Worm (Caenorhabditis elegans) whole organism, L1 larva: ENCODE measurements around the gene srw-31.

Experiments used
- C16A3.4 ChIP-seq: fragments of 150-350 bp; optimal IDR thresholded peaks from 2 replicates; lab custom pipeline; 2014; ENCODE audit warnings: missing biosample characterization, missing genetic modification characterization
- F16B12.6 ChIP-seq: fragments of 150-350 bp; optimal IDR thresholded peaks from 2 replicates; lab custom pipeline; 2014; ENCODE audit warnings: missing biosample characterization, missing genetic modification characterization
- Y116A8C.19 ChIP-seq: sonication (generic microtip); optimal IDR thresholded peaks from 2 replicates; lab custom pipeline; 2016; ENCODE audit warnings: missing compliant biosample characterization, missing genetic modification characterization, borderline replicate concordance
- blmp-1 ChIP-seq: fragments of 150-350 bp; optimal IDR thresholded peaks from 2 replicates; lab custom pipeline; 2014; ENCODE audit warnings: missing biosample characterization, missing genetic modification characterization
- ceh-82 ChIP-seq, 3 experiments: fragments of 150-350 bp in 1 of 3; sonication (generic microtip) in 2 of 3; optimal IDR thresholded peaks; 2 replicates each; lab custom pipeline; 2014 to 2017; ENCODE audit warnings: missing biosample characterization in 3 of 3, missing genetic modification characterization in 3 of 3
- dsc-1 ChIP-seq: sonication (generic microtip); optimal IDR thresholded peaks from 2 replicates; lab custom pipeline; 2016; ENCODE audit warnings: mild to moderate bottlenecking, missing genetic modification characterization, missing compliant biosample characterization
- egl-13 ChIP-seq: sonication (generic microtip); optimal IDR thresholded peaks from 2 replicates; lab custom pipeline; 2016; ENCODE audit warnings: missing genotype, missing genetic modification reagents, missing genetic modification characterization, missing compliant biosample characterization
- egl-27 ChIP-seq, 2 experiments: fragments of 150-350 bp in 1 of 2; sonication (generic microtip); optimal IDR thresholded peaks; 3 replicates each; lab custom pipeline; 2017 to 2018; ENCODE audit warnings: missing biosample characterization in 2 of 2, missing genetic modification characterization in 2 of 2, missing genetic modification reagents in 2 of 2
- elt-3 ChIP-seq, 6 experiments: fragments of 150-350 bp in 1 of 6; sonication (generic microtip); optimal IDR thresholded peaks; 2 replicates each; lab custom pipeline; 2017 to 2018; ENCODE audit warnings: missing biosample characterization in 6 of 6, missing genetic modification characterization in 6 of 6, inconsistent platforms in 1 of 6
- fkh-10 ChIP-seq: sonication (generic microtip); optimal IDR thresholded peaks from 2 replicates; lab custom pipeline; 2017; ENCODE audit warnings: missing biosample characterization, missing genetic modification reagents, missing genetic modification characterization
- hpl-2 ChIP-seq: fragments of 150-350 bp; optimal IDR thresholded peaks from 2 replicates; lab custom pipeline; 2014; ENCODE audit warnings: missing biosample characterization, missing genetic modification reagents, missing genetic modification characterization
- lin-13 ChIP-seq: fragments of 150-350 bp; optimal IDR thresholded peaks from 2 replicates; lab custom pipeline; 2014; ENCODE audit warnings: missing biosample characterization, missing genetic modification reagents, missing genetic modification characterization
- lin-35 ChIP-seq, 2 experiments: fragments of 150-350 bp; optimal IDR thresholded peaks; 2 replicates each; lab custom pipeline; 2014; ENCODE audit warnings: missing biosample characterization in 2 of 2, missing genetic modification characterization in 2 of 2, missing genetic modification reagents in 2 of 2
- lsy-2 ChIP-seq, 2 experiments: fragments of 150-350 bp; optimal IDR thresholded peaks; 2 replicates each; lab custom pipeline; 2014; ENCODE audit warnings: missing biosample characterization in 2 of 2, missing genetic modification characterization in 2 of 2
- mab-9 ChIP-seq: fragments of 200-800 bp; sonication (Bioruptor generic); IDR thresholded peaks from 2 replicates; pipeline ENCODE4 v1.3.6; 2022; ENCODE audit warnings: missing genetic modification reagents, missing genetic modification characterization, missing compliant biosample characterization
- mep-1 ChIP-seq: fragments of 150-350 bp; optimal IDR thresholded peaks from 2 replicates; lab custom pipeline; 2014; ENCODE audit warnings: missing biosample characterization, missing genetic modification characterization
- nhr-11 ChIP-seq: fragments of 150-350 bp; optimal IDR thresholded peaks from 2 replicates; lab custom pipeline; 2014; ENCODE audit warnings: missing biosample characterization, missing genetic modification characterization
- nhr-19 ChIP-seq: fragments of 200-800 bp; sonication (Bioruptor generic); conservative IDR thresholded peaks from 2 replicates; pipeline ENCODE4 v1.3.6; 2022; ENCODE audit warnings: missing genetic modification characterization, missing compliant biosample characterization
- nhr-237 ChIP-seq: fragments of 150-350 bp; optimal IDR thresholded peaks from 2 replicates; lab custom pipeline; 2014; ENCODE audit warnings: missing biosample characterization, missing genetic modification characterization
- nhr-71 ChIP-seq: sonication (generic microtip); optimal IDR thresholded peaks from 2 replicates; lab custom pipeline; 2016; ENCODE audit warnings: mild to moderate bottlenecking, missing genetic modification characterization, moderate library complexity, missing compliant biosample characterization
- snpc-4 ChIP-seq: fragments of 150-350 bp; optimal IDR thresholded peaks from 2 replicates; lab custom pipeline; 2014; ENCODE audit warnings: missing biosample characterization, missing genetic modification characterization
- unc-30 ChIP-seq: sonication (generic microtip); optimal IDR thresholded peaks from 2 replicates; lab custom pipeline; 2017; ENCODE audit warnings: missing biosample characterization, missing genetic modification characterization
- unc-62 ChIP-seq: fragments of 150-350 bp; optimal IDR thresholded peaks from 2 replicates; lab custom pipeline; 2014; ENCODE audit warnings: missing biosample characterization, missing genetic modification reagents, missing genetic modification characterization
- unc-86 ChIP-seq: sonication (generic microtip); optimal IDR thresholded peaks from 2 replicates; lab custom pipeline; 2016; ENCODE audit warnings: missing genetic modification characterization, missing compliant biosample characterization
- vab-15 ChIP-seq: sonication (generic microtip); optimal IDR thresholded peaks from 2 replicates; lab custom pipeline; 2017; ENCODE audit warnings: missing genotype, mild to moderate bottlenecking, missing genetic modification characterization, missing compliant biosample characterization

srw-31 gene

DNA sequence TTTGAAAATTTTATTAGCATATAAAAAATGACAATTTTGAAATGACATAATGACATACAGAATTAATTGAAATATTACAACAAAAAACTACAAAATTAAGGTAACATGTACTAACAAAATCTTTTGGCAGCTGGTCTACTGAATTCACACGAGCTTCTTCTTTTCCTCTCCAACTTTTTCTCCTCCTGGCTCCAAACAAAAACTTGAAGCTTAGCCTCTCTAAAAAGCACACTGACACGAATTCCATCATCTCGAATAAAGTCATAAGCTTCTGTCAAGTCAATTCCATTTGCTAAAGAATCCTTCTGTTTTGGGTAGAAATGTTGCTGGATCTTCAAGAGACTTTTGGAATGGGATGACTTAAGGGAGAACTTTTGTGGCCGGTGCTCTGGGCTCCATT, 45.0 kb downstream of the srw-31 start:
- no peak for TF ChIP-seq fkh-10 (GFP tag; lab: Kevin White, UChicago)
- TF ChIP-seq elt-3 (tag; optimal IDR thresholded peaks at IDR 0.05; lab: Kevin White, UChicago): no peak
- no peak for TF ChIP-seq lsy-2 (tag; optimal IDR thresholded peaks at IDR 0.05; lab: Kevin White, UChicago)
- no peak for TF ChIP-seq Y116A8C.19 (tag; lab: Kevin White, UChicago)
- TF ChIP-seq unc-30 (tag; lab: Kevin White, UChicago): no peak
- TF ChIP-seq ceh-82 (tag; optimal IDR thresholded peaks at IDR 0.05; lab: Kevin White, UChicago): no peak
- TF ChIP-seq nhr-71 (tag; lab: Kevin White, UChicago): no peak
- no peak for TF ChIP-seq unc-62 (GFP tag; lab: Kevin White, UChicago)
- TF ChIP-seq egl-27 (tag; optimal IDR thresholded peaks at IDR 0.05; lab: Kevin White, UChicago): no peak
- no peak for TF ChIP-seq hpl-2
- TF ChIP-seq lin-13 (GFP tag; lab: Kevin White, UChicago): no peak
- no peak for TF ChIP-seq unc-86 (tag; lab: Kevin White, UChicago)
- TF ChIP-seq dsc-1 (tag; lab: Kevin White, UChicago): no peak
- no peak for TF ChIP-seq nhr-237 (tag; lab: Kevin White, UChicago)
- no peak for TF ChIP-seq nhr-19
- TF ChIP-seq C16A3.4: no peak

DNA sequence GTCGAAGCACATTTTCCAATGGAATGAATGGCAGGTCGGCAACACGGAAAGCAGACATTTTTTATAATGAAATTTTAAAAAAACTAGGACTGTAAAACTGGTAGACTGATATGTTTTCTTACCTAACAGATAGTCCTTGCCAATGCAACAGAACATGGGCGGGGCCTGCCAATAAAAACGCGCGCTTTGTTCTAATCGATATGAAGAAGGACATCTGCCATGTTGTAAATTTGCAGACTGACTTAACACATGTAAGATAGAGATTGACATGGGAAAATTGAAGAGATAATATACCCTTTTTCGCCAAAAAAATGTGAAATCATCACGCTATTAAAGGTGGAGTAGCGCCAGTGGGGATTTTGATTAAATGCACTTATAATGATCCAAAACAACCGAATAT, 46.4 kb downstream of the srw-31 start, which contains the start of gene C38D9.8:
Gene C38D9.8, minus strand, starts transcription at position 101 of the 400 bp plus-strand sequence.
- TF ChIP-seq F16B12.6: no peak
- TF ChIP-seq fkh-10 (GFP tag; lab: Kevin White, UChicago): no peak
- TF ChIP-seq blmp-1 (tag; lab: Kevin White, UChicago): no peak
- TF ChIP-seq egl-13 (tag; lab: Kevin White, UChicago): no peak
- no peak for TF ChIP-seq mep-1
- TF ChIP-seq nhr-11 (tag; lab: Kevin White, UChicago): no peak
- no peak for TF ChIP-seq mab-9 (GFP tag; lab: Robert Waterston, UW)
- no peak for TF ChIP-seq lin-35 (GFP tag; optimal IDR thresholded peaks at IDR 0.05; lab: Kevin White, UChicago)
- no peak for TF ChIP-seq snpc-4
- no peak for TF ChIP-seq vab-15 (tag; lab: Kevin White, UChicago)
- TF ChIP-seq, all 84 proteins: peak for 0
